Worm (Caenorhabditis elegans) whole organism, L4 larva: ENCODE results near the gene sdc-1.

ENCODE experiments used
- ceh-28 ChIP-seq: fragments of 150-350 bp; optimal IDR thresholded peaks from 2 replicates; lab custom pipeline; 2014; ENCODE audit warnings: missing biosample characterization, missing genetic modification reagents, missing genetic modification characterization
- ceh-82 ChIP-seq: sonication (generic microtip); optimal IDR thresholded peaks from 2 replicates; lab custom pipeline; 2017; ENCODE audit warnings: missing biosample characterization, missing genetic modification characterization
- dmd-8 ChIP-seq: fragments of 200-800 bp; sonication (Bioruptor generic); IDR thresholded peaks from 2 replicates; pipeline ENCODE4 v1.3.6; 2022; ENCODE audit warnings: missing genetic modification characterization, missing compliant biosample characterization
- madf-9 ChIP-seq: fragments of 200-800 bp; sonication (Bioruptor generic); conservative IDR thresholded peaks from 2 replicates; pipeline ENCODE4 v1.3.6; 2022; ENCODE audit warnings: missing genetic modification reagents, missing genetic modification characterization, missing compliant biosample characterization
- nhr-11 ChIP-seq: fragments of 150-350 bp; optimal IDR thresholded peaks from 2 replicates; lab custom pipeline; 2014; ENCODE audit warnings: missing biosample characterization, missing genetic modification characterization
- nhr-76 ChIP-seq: fragments of 150-350 bp; optimal IDR thresholded peaks from 2 replicates; lab custom pipeline; 2014; ENCODE audit warnings: missing biosample characterization, missing genetic modification characterization
- nhr-77 ChIP-seq: fragments of 150-350 bp; optimal IDR thresholded peaks from 2 replicates; lab custom pipeline; 2014; ENCODE audit warnings: missing biosample characterization, missing genetic modification characterization
- unc-62 ChIP-seq, 3 experiments: fragments of 150-350 bp in 1 of 3; sonication (generic microtip); optimal IDR thresholded peaks in 2 of 3; peaks in 1 of 3; 1 replicate in 1 of 3; 2 replicates in 2 of 3; lab custom pipeline; 2014 to 2017; ENCODE audit warnings: missing biosample characterization in 3 of 3, missing genetic modification characterization in 3 of 3, missing genetic modification reagents in 3 of 3, missing genotype in 1 of 3

ce11 chrX:16309705-16310104 is 34.1 kb downstream of the sdc-1 start:
- TF ChIP-seq nhr-11 (tag; lab: Kevin White, UChicago) (no peak), dmd-8 (GFP tag; lab: Robert Waterston, UW) (no peak), ceh-82 (no peak), madf-9 (GFP tag; lab: Robert Waterston, UW) (no peak), ceh-28 (tag; lab: Kevin White, UChicago) (no peak), nhr-76 (no peak), nhr-77 (no peak), unc-62 (GFP tag; optimal IDR thresholded peaks at IDR 0.05 in 1 of 2; lab: Kevin White, UChicago) (no peak), unc-62 (tag; optimal IDR thresholded peaks at IDR 0.05; lab: Kevin White, UChicago) (no peak)
